Worm (Caenorhabditis elegans) whole organism, mixed stage, embryonic: ENCODE results near the gene zer-1.

Experiments used
- M03D4.4 ChIP-seq: sonication (generic microtip); optimal IDR thresholded peaks from 2 replicates; lab custom pipeline; 2017; ENCODE audit warnings: mild to moderate bottlenecking, missing genetic modification characterization, missing compliant biosample characterization
- bed-3 ChIP-seq: fragments of 200-800 bp; sonication (Bioruptor generic); optimal IDR thresholded peaks from 3 replicates; lab custom pipeline; 2018; ENCODE audit warnings: mild to moderate bottlenecking, missing genetic modification characterization, moderate library complexity, missing compliant biosample characterization
- blmp-1 ChIP-seq: fragments of 150-350 bp; optimal IDR thresholded peaks from 2 replicates; lab custom pipeline; 2014; ENCODE audit warnings: missing biosample characterization, missing genetic modification characterization
- ceh-39 ChIP-seq: fragments of 150-350 bp; optimal IDR thresholded peaks from 2 replicates; lab custom pipeline; 2014; ENCODE audit warnings: missing biosample characterization, missing genetic modification characterization
- ceh-43 ChIP-seq: fragments of 200-800 bp; sonication (Bioruptor generic); optimal IDR thresholded peaks from 2 replicates; lab custom pipeline; 2018; ENCODE audit warnings: mild to moderate bottlenecking, missing genetic modification characterization, moderate library complexity, missing compliant biosample characterization
- ceh-83 ChIP-seq: fragments of 200-800 bp; sonication (Bioruptor generic); optimal IDR thresholded peaks from 2 replicates; lab custom pipeline; 2018; ENCODE audit warnings: mild to moderate bottlenecking, missing genetic modification characterization, missing compliant biosample characterization
- ces-1 ChIP-seq: fragments of 150-350 bp; optimal IDR thresholded peaks from 2 replicates; lab custom pipeline; 2014; ENCODE audit warnings: missing biosample characterization, missing genetic modification reagents, missing genetic modification characterization
- cnd-1 ChIP-seq: fragments of 200-800 bp; sonication (Bioruptor generic); optimal IDR thresholded peaks from 2 replicates; lab custom pipeline; 2018; ENCODE audit warnings: mild to moderate bottlenecking, missing genetic modification characterization, missing compliant biosample characterization
- drap-1 ChIP-seq: fragments of 200-800 bp; sonication (Bioruptor generic); optimal IDR thresholded peaks from 3 replicates; lab custom pipeline; 2018; ENCODE audit warnings: mild to moderate bottlenecking, missing genetic modification characterization, missing compliant biosample characterization
- elt-1 ChIP-seq: sonication (generic microtip); optimal IDR thresholded peaks from 2 replicates; lab custom pipeline; 2017; ENCODE audit warnings: missing genetic modification characterization, mild to moderate bottlenecking, missing compliant biosample characterization, antibody characterized with exemption, moderate library complexity, borderline replicate concordance; ENCODE audit not compliant: insufficient read depth
- elt-3 ChIP-seq: fragments of 150-350 bp; optimal IDR thresholded peaks from 2 replicates; lab custom pipeline; 2014; ENCODE audit warnings: missing biosample characterization, missing genetic modification characterization
- flh-1 ChIP-seq: fragments of 200-800 bp; sonication (Bioruptor generic); optimal IDR thresholded peaks from 2 replicates; lab custom pipeline; 2018; ENCODE audit warnings: mild to moderate bottlenecking, missing genetic modification characterization, moderate library complexity, missing compliant biosample characterization
- ham-2 ChIP-seq: fragments of 200-800 bp; sonication (Bioruptor generic); optimal IDR thresholded peaks from 2 replicates; lab custom pipeline; 2018; ENCODE audit warnings: mild to moderate bottlenecking, missing genetic modification characterization, missing compliant biosample characterization
- hlh-1 ChIP-seq: fragments of 150-350 bp; optimal IDR thresholded peaks from 2 replicates; lab custom pipeline; 2014; ENCODE audit warnings: missing biosample characterization, missing genetic modification reagents, missing genetic modification characterization
- lin-13 ChIP-seq: fragments of 150-350 bp; optimal IDR thresholded peaks from 2 replicates; lab custom pipeline; 2014; ENCODE audit warnings: missing biosample characterization, missing genetic modification characterization
- lin-32 ChIP-seq: fragments of 200-800 bp; sonication (Bioruptor generic); optimal IDR thresholded peaks from 2 replicates; lab custom pipeline; 2018; ENCODE audit warnings: mild to moderate bottlenecking, missing genetic modification characterization, missing compliant biosample characterization
- lsy-2 ChIP-seq: fragments of 150-350 bp; optimal IDR thresholded peaks from 2 replicates; lab custom pipeline; 2014; ENCODE audit warnings: missing biosample characterization, missing genetic modification characterization
- mab-5 ChIP-seq: fragments of 150-350 bp; optimal IDR thresholded peaks from 2 replicates; lab custom pipeline; 2014; ENCODE audit warnings: missing biosample characterization, missing genetic modification characterization
- mep-1 ChIP-seq: fragments of 150-350 bp; optimal IDR thresholded peaks from 2 replicates; lab custom pipeline; 2017; ENCODE audit warnings: missing biosample characterization, missing genetic modification reagents, missing genetic modification characterization, inconsistent platforms
- mls-2 ChIP-seq: sonication (generic microtip); optimal IDR thresholded peaks from 2 replicates; lab custom pipeline; 2016; ENCODE audit warnings: mild to moderate bottlenecking, missing genetic modification characterization, moderate library complexity, missing compliant biosample characterization
- nhr-12 ChIP-seq: fragments of 150-350 bp; optimal IDR thresholded peaks from 2 replicates; lab custom pipeline; 2014; ENCODE audit warnings: missing biosample characterization, missing genetic modification characterization
- nhr-2 ChIP-seq: fragments of 150-350 bp; optimal IDR thresholded peaks from 2 replicates; lab custom pipeline; 2014; ENCODE audit warnings: missing biosample characterization, missing genetic modification characterization
- nhr-237 ChIP-seq: fragments of 150-350 bp; optimal IDR thresholded peaks from 2 replicates; lab custom pipeline; 2014; ENCODE audit warnings: missing biosample characterization, missing genetic modification characterization
- nhr-28 ChIP-seq: fragments of 150-350 bp; optimal IDR thresholded peaks from 2 replicates; lab custom pipeline; 2014; ENCODE audit warnings: missing biosample characterization, missing genetic modification characterization
- nhr-76 ChIP-seq: sonication (generic microtip); optimal IDR thresholded peaks from 2 replicates; lab custom pipeline; 2017; ENCODE audit warnings: missing biosample characterization, missing genetic modification characterization
- pha-4 ChIP-seq: fragments of 150-350 bp; optimal IDR thresholded peaks from 2 replicates; lab custom pipeline; 2018; ENCODE audit warnings: missing biosample characterization, missing genetic modification reagents, missing genetic modification characterization
- sem-2 ChIP-seq: fragments of 200-800 bp; sonication (Bioruptor generic); optimal IDR thresholded peaks from 2 replicates; lab custom pipeline; 2018; ENCODE audit warnings: mild to moderate bottlenecking, missing genetic modification characterization, missing compliant biosample characterization
- snpc-4 ChIP-seq: fragments of 150-350 bp; optimal IDR thresholded peaks from 2 replicates; lab custom pipeline; 2014; ENCODE audit warnings: missing biosample characterization, missing genetic modification characterization
- sptf-1 ChIP-seq: sonication (generic microtip); optimal IDR thresholded peaks from 2 replicates; lab custom pipeline; 2017; ENCODE audit warnings: mild to moderate bottlenecking, missing genetic modification characterization, moderate library complexity, missing compliant biosample characterization
- tbx-8 ChIP-seq: fragments of 200-800 bp; sonication (Bioruptor generic); optimal IDR thresholded peaks from 2 replicates; lab custom pipeline; 2018; ENCODE audit warnings: mild to moderate bottlenecking, missing genetic modification characterization, moderate library complexity, missing compliant biosample characterization
- unc-120 ChIP-seq: sonication (generic microtip); optimal IDR thresholded peaks from 2 replicates; lab custom pipeline; 2017; ENCODE audit warnings: missing genetic modification characterization, missing compliant biosample characterization; ENCODE audit not compliant: poor library complexity, severe bottlenecking
- unc-39 ChIP-seq: fragments of 150-350 bp; optimal IDR thresholded peaks from 2 replicates; lab custom pipeline; 2014; ENCODE audit warnings: missing biosample characterization, missing genetic modification characterization
- unc-62 ChIP-seq: fragments of 150-350 bp; optimal IDR thresholded peaks from 2 replicates; lab custom pipeline; 2014; ENCODE audit warnings: missing biosample characterization, missing genetic modification reagents, missing genetic modification characterization
- zip-8 ChIP-seq: fragments of 150-350 bp; optimal IDR thresholded peaks from 2 replicates; lab custom pipeline; 2014; ENCODE audit warnings: missing biosample characterization, missing genetic modification characterization
- ztf-11 ChIP-seq: fragments of 150-350 bp; optimal IDR thresholded peaks from 2 replicates; lab custom pipeline; 2014; ENCODE audit warnings: missing biosample characterization, missing genetic modification characterization

The zer-1 gene

DNA sequence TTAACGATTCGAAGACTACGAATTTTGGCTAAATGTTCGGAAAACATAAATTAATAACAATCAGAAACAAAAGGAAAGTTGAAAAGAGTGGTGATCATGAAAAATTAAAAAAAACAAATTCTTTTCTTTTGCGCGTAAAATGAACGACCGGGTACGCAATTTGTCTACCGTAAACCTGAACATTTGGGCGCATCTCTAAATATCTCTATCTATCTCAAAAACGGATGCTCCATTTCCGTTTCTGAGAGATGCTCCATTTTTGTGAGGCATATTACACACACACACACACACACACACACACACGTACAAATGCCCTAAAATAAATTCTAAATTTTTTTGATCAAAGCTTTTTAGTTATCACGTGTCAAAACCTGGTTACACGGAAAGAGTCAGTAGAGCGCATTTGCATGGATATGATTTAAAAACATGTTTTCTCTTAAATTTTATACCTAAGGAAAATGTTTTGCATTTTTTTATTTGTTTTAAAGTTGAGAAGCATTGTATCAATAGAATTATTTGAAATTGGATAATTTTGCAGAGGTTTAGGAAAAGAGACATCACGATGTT is 2.5 kb upstream of the zer-1 start:
- TF ChIP-seq lsy-2 (tag; lab: Kevin White, UChicago): peak; percentile 81
- TF ChIP-seq drap-1 (GFP tag; lab: Kevin White, UChicago): no peak

DNA sequence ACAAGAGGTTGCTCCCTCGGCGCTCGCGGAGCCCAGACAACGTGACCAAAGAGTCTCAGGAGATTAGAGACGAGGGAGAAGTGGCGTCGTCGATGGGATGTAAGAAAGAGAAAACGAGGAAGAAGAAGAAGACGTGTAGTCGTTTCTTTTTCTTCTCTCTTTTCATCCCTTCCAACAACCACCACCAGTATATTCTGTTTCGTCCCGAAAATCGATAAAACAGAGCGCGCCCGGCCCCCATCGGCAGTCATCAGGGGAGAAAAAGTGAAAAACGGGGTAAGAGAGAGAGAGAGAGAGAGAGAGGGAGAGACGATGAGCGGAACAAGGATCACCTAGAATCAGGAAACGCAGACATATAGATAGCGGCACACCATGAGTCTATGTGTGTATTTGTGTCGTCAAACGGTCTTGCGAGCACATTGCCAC is 1.3 kb upstream of the zer-1 start:
- TF ChIP-seq lsy-2 (tag; lab: Kevin White, UChicago): peak; percentile 21
- TF ChIP-seq sptf-1 (tag; lab: Kevin White, UChicago): no peak
- TF ChIP-seq nhr-28: no peak
- no peak for TF ChIP-seq mep-1 (tag; lab: Kevin White, UChicago)
- TF ChIP-seq ceh-39: peak; percentile 32
- TF ChIP-seq ces-1 (GFP tag; lab: Kevin White, UChicago): peak; percentile 63
- TF ChIP-seq ceh-83 (GFP tag; lab: Kevin White, UChicago): no peak
- TF ChIP-seq ceh-43 (GFP tag; lab: Kevin White, UChicago): no peak
- no peak for TF ChIP-seq zip-8 (tag; lab: Kevin White, UChicago)
- no peak for TF ChIP-seq lin-13 (tag; lab: Kevin White, UChicago)
- no peak for TF ChIP-seq nhr-237 (tag; lab: Kevin White, UChicago)
- no peak for TF ChIP-seq lin-32 (GFP tag; lab: Kevin White, UChicago)
- no peak for TF ChIP-seq snpc-4 (tag; lab: Kevin White, UChicago)
- TF ChIP-seq unc-62 (GFP tag; lab: Kevin White, UChicago): peak; percentile 16
- peak; percentile 34 for TF ChIP-seq nhr-76 (tag; lab: Kevin White, UChicago)
- TF ChIP-seq mab-5 (tag; lab: Kevin White, UChicago): no peak
- no peak for TF ChIP-seq flh-1 (GFP tag; lab: Kevin White, UChicago)
- peak; percentile 41 for TF ChIP-seq unc-120 (tag; lab: Kevin White, UChicago)
- TF ChIP-seq elt-3 (tag; lab: Kevin White, UChicago): no peak
- TF ChIP-seq pha-4 (tag; lab: Kevin White, UChicago): peak; percentile 24
- TF ChIP-seq unc-39 (tag; lab: Kevin White, UChicago): no peak
- no peak for TF ChIP-seq nhr-2
- TF ChIP-seq elt-1 (tag; lab: Kevin White, UChicago): no peak
- TF ChIP-seq ztf-11 (tag; lab: Kevin White, UChicago): no peak
- TF ChIP-seq drap-1 (GFP tag; lab: Kevin White, UChicago): no peak
- no peak for TF ChIP-seq bed-3 (GFP tag; lab: Kevin White, UChicago)
- no peak for TF ChIP-seq M03D4.4 (tag; lab: Kevin White, UChicago)
- no peak for TF ChIP-seq cnd-1
- TF ChIP-seq mls-2 (tag; lab: Kevin White, UChicago): peak; percentile 60
- no peak for TF ChIP-seq hlh-1 (tag; lab: Kevin White, UChicago)
- no peak for TF ChIP-seq tbx-8 (GFP tag; lab: Kevin White, UChicago)
- TF ChIP-seq sem-2 (GFP tag; lab: Kevin White, UChicago): no peak
- peak; percentile 49 for TF ChIP-seq blmp-1
- TF ChIP-seq nhr-12 (tag; lab: Kevin White, UChicago): no peak
- TF ChIP-seq ham-2: peak; percentile 23

DNA sequence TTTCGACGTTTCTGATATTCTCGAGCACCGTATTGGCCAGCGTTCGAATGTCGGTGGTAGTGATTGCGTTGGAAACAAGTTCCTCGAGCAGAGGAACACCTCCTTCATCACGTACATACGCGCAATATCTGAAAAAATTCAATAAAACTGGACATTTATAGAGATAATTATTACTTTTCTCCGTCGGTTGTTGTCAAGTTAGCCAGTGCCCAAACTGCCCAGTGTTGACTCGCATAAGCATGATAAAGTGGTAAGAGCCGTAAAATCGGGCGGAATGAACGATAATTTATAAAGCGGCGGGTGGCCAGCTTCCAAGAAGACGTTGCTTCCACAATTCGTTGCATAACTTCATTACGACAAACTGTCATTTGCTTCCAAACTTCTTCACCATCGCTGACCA is 3.0 kb downstream of the zer-1 start:
- no peak for TF ChIP-seq drap-1 (GFP tag; lab: Kevin White, UChicago)
- no peak for TF ChIP-seq lin-32 (GFP tag; lab: Kevin White, UChicago)
- no peak for TF ChIP-seq unc-120 (tag; lab: Kevin White, UChicago)

DNA sequence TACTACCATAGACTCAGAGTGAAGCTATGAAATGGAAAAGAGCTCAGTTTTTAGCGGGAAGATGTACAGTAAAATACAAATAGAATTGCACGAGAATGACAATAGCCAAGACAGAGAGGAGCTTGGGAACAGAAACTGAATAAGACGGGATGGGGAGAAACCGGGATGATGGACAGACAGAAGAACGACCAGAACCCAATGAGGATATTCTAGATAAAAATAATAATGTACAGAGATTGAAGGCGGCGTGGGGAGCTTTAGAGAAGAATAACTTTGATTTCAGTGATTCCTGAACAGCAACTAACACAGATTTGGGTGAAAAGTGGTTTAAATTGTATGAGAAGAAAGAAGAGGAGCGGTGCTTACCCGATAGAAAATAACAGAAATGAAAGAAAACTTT is 5.1 kb downstream of the zer-1 start:
- TF ChIP-seq unc-120 (tag; lab: Kevin White, UChicago) (no peak), elt-1 (tag; lab: Kevin White, UChicago) (no peak), M03D4.4 (tag; lab: Kevin White, UChicago) (no peak), lin-32 (GFP tag; lab: Kevin White, UChicago) (no peak)
